Worm (Caenorhabditis elegans) whole organism, L1 larva: ENCODE data around the gene EEED8.4.

Source experiments
- C04F5.9 ChIP-seq: sonication (generic microtip); optimal IDR thresholded peaks from 2 replicates; lab custom pipeline; 2016; ENCODE audit warnings: missing genetic modification characterization, missing compliant biosample characterization
- aha-1 ChIP-seq: fragments of 150-350 bp; optimal IDR thresholded peaks from 2 replicates; lab custom pipeline; 2014; ENCODE audit warnings: missing biosample characterization, missing genetic modification characterization
- alr-1 ChIP-seq: fragments of 200-800 bp; sonication (Bioruptor generic); optimal IDR thresholded peaks from 2 replicates; lab custom pipeline; 2018; ENCODE audit warnings: borderline replicate concordance, mild to moderate bottlenecking, missing genetic modification characterization, missing compliant biosample characterization
- aly-2 ChIP-seq: fragments of 150-350 bp; optimal IDR thresholded peaks from 2 replicates; lab custom pipeline; 2014; ENCODE audit warnings: missing biosample characterization, missing genetic modification characterization
- ama-1 ChIP-seq: fragments of 150-350 bp; optimal IDR thresholded peaks from 2 replicates; lab custom pipeline; 2014
- ceh-63 ChIP-seq: fragments of 200-800 bp; sonication (Bioruptor generic); optimal IDR thresholded peaks from 2 replicates; lab custom pipeline; 2018; ENCODE audit warnings: mild to moderate bottlenecking, missing genetic modification characterization, missing compliant biosample characterization
- efl-1 ChIP-seq, 4 experiments: fragments of 150-350 bp; optimal IDR thresholded peaks in 3 of 4; peaks in 1 of 4; 1 replicate in 1 of 4; 2 replicates in 3 of 4; lab custom pipeline; 2014; ENCODE audit warnings: missing biosample characterization in 2 of 4, missing genetic modification characterization in 2 of 4, missing genetic modification reagents in 2 of 4
- egl-13 ChIP-seq: sonication (generic microtip); optimal IDR thresholded peaks from 2 replicates; lab custom pipeline; 2016; ENCODE audit warnings: missing genotype, missing genetic modification reagents, missing genetic modification characterization, missing compliant biosample characterization
- egl-27 ChIP-seq, 2 experiments: fragments of 150-350 bp in 1 of 2; sonication (generic microtip); optimal IDR thresholded peaks; 3 replicates each; lab custom pipeline; 2017 to 2018; ENCODE audit warnings: missing biosample characterization in 2 of 2, missing genetic modification characterization in 2 of 2, missing genetic modification reagents in 2 of 2
- ets-5 ChIP-seq: fragments of 200-800 bp; sonication (Bioruptor generic); IDR thresholded peaks from 2 replicates; pipeline ENCODE4 v1.3.6; 2022; ENCODE audit warnings: missing genetic modification characterization, missing compliant biosample characterization
- fkh-4 ChIP-seq: sonication (generic microtip); optimal IDR thresholded peaks from 2 replicates; lab custom pipeline; 2016; ENCODE audit warnings: missing compliant biosample characterization, missing genetic modification characterization, borderline replicate concordance
- fos-1 ChIP-seq: fragments of 150-350 bp; optimal IDR thresholded peaks from 2 replicates; lab custom pipeline; 2014; ENCODE audit warnings: missing biosample characterization, missing genetic modification characterization
- hlh-4 ChIP-seq: sonication (generic microtip); optimal IDR thresholded peaks from 2 replicates; lab custom pipeline; 2016; ENCODE audit warnings: mild to moderate bottlenecking, missing genetic modification characterization, missing compliant biosample characterization
- irx-1 ChIP-seq: sonication (generic microtip); optimal IDR thresholded peaks from 2 replicates; lab custom pipeline; 2016; ENCODE audit warnings: missing genetic modification characterization, missing compliant biosample characterization
- lin-13 ChIP-seq: fragments of 150-350 bp; optimal IDR thresholded peaks from 2 replicates; lab custom pipeline; 2014; ENCODE audit warnings: missing biosample characterization, missing genetic modification reagents, missing genetic modification characterization
- lin-14 ChIP-seq: fragments of 200-800 bp; sonication (Bioruptor generic); optimal IDR thresholded peaks from 2 replicates; lab custom pipeline; 2018; ENCODE audit warnings: mild to moderate bottlenecking, missing genetic modification characterization, moderate library complexity, missing compliant biosample characterization
- lin-15B ChIP-seq: fragments of 150-350 bp; sonication (generic microtip); optimal IDR thresholded peaks from 3 replicates; lab custom pipeline; 2014; ENCODE audit warnings: missing biosample characterization, missing genetic modification characterization
- mab-9 ChIP-seq: fragments of 200-800 bp; sonication (Bioruptor generic); IDR thresholded peaks from 2 replicates; pipeline ENCODE4 v1.3.6; 2022; ENCODE audit warnings: missing genetic modification reagents, missing genetic modification characterization, missing compliant biosample characterization
- mef-2 ChIP-seq: fragments of 150-350 bp; optimal IDR thresholded peaks from 2 replicates; lab custom pipeline; 2014; ENCODE audit warnings: missing biosample characterization, missing genetic modification characterization
- mep-1 ChIP-seq: fragments of 150-350 bp; optimal IDR thresholded peaks from 2 replicates; lab custom pipeline; 2014; ENCODE audit warnings: missing biosample characterization, missing genetic modification characterization
- nhr-11 ChIP-seq: fragments of 150-350 bp; optimal IDR thresholded peaks from 2 replicates; lab custom pipeline; 2014; ENCODE audit warnings: missing biosample characterization, missing genetic modification characterization
- nhr-12 ChIP-seq: sonication (generic microtip); optimal IDR thresholded peaks from 2 replicates; lab custom pipeline; 2017; ENCODE audit warnings: missing biosample characterization, missing genetic modification characterization
- nhr-237 ChIP-seq: fragments of 150-350 bp; optimal IDR thresholded peaks from 2 replicates; lab custom pipeline; 2014; ENCODE audit warnings: missing biosample characterization, missing genetic modification characterization
- nhr-28 ChIP-seq: fragments of 150-350 bp; optimal IDR thresholded peaks from 2 replicates; lab custom pipeline; 2014; ENCODE audit warnings: missing biosample characterization, missing genetic modification characterization
- nhr-71 ChIP-seq: sonication (generic microtip); optimal IDR thresholded peaks from 2 replicates; lab custom pipeline; 2016; ENCODE audit warnings: mild to moderate bottlenecking, missing genetic modification characterization, moderate library complexity, missing compliant biosample characterization
- nhr-77 ChIP-seq: fragments of 150-350 bp; optimal IDR thresholded peaks from 2 replicates; lab custom pipeline; 2014; ENCODE audit warnings: missing biosample characterization, missing genetic modification characterization
- nhr-84 ChIP-seq: sonication (generic microtip); optimal IDR thresholded peaks from 2 replicates; lab custom pipeline; 2017; ENCODE audit warnings: missing biosample characterization, missing genetic modification characterization
- nhr-85 ChIP-seq: sonication (generic microtip); peaks from one replicate; lab custom pipeline; 2016; ENCODE audit warnings: missing genetic modification characterization, inconsistent platforms, missing compliant biosample characterization
- nhr-90 ChIP-seq: sonication (generic microtip); optimal IDR thresholded peaks from 2 replicates; lab custom pipeline; 2016; ENCODE audit warnings: mild to moderate bottlenecking, missing genetic modification characterization, missing compliant biosample characterization; ENCODE audit not compliant: poor library complexity
- pag-3 ChIP-seq: sonication (generic microtip); optimal IDR thresholded peaks from 2 replicates; lab custom pipeline; 2017; ENCODE audit warnings: missing genetic modification characterization, mild to moderate bottlenecking, missing compliant biosample characterization, antibody characterized with exemption, borderline replicate concordance; ENCODE audit not compliant: insufficient read depth
- pqm-1 ChIP-seq: sonication (generic microtip); optimal IDR thresholded peaks from 3 replicates; lab custom pipeline; 2017; ENCODE audit warnings: missing biosample characterization, missing genetic modification characterization
- skn-1 ChIP-seq: fragments of 150-350 bp; optimal IDR thresholded peaks from 2 replicates; lab custom pipeline; 2014; ENCODE audit warnings: missing biosample characterization, missing genetic modification characterization
- snu-23 ChIP-seq: sonication (generic microtip); optimal IDR thresholded peaks from 2 replicates; lab custom pipeline; 2016; ENCODE audit warnings: missing genetic modification characterization, missing compliant biosample characterization
- sox-4 ChIP-seq: sonication (generic microtip); optimal IDR thresholded peaks from 2 replicates; lab custom pipeline; 2016; ENCODE audit warnings: missing genetic modification characterization, missing compliant biosample characterization
- sptf-1 ChIP-seq: fragments of 150-350 bp; optimal IDR thresholded peaks from 2 replicates; lab custom pipeline; 2014; ENCODE audit warnings: missing biosample characterization, missing genetic modification characterization
- sup-37 ChIP-seq: fragments of 200-800 bp; sonication (Bioruptor generic); optimal IDR thresholded peaks from 2 replicates; lab custom pipeline; 2018; ENCODE audit warnings: mild to moderate bottlenecking, missing genetic modification characterization, missing compliant biosample characterization
- unc-30 ChIP-seq: sonication (generic microtip); optimal IDR thresholded peaks from 2 replicates; lab custom pipeline; 2017; ENCODE audit warnings: missing biosample characterization, missing genetic modification characterization
- unc-62 ChIP-seq: fragments of 150-350 bp; optimal IDR thresholded peaks from 2 replicates; lab custom pipeline; 2014; ENCODE audit warnings: missing biosample characterization, missing genetic modification reagents, missing genetic modification characterization
- unc-98 ChIP-seq: fragments of 200-800 bp; sonication (Bioruptor generic); IDR thresholded peaks from 2 replicates; pipeline ENCODE4 v1.3.6; 2022; ENCODE audit warnings: missing genetic modification characterization, missing compliant biosample characterization
- xbp-1 ChIP-seq: sonication (generic microtip); optimal IDR thresholded peaks from 2 replicates; lab custom pipeline; 2016; ENCODE audit warnings: missing genetic modification characterization, missing compliant biosample characterization
- zag-1 ChIP-seq: fragments of 150-350 bp; optimal IDR thresholded peaks from 2 replicates; lab custom pipeline; 2014; ENCODE audit warnings: missing biosample characterization, missing genetic modification characterization
- zip-4 ChIP-seq: fragments of 200-800 bp; sonication (Bioruptor generic); optimal IDR thresholded peaks from 2 replicates; lab custom pipeline; 2018; ENCODE audit warnings: mild to moderate bottlenecking, missing genetic modification characterization, moderate library complexity, missing compliant biosample characterization
- ztf-4 ChIP-seq: fragments of 150-350 bp; optimal IDR thresholded peaks from 2 replicates; lab custom pipeline; 2014; ENCODE audit warnings: missing biosample characterization, missing genetic modification characterization

Gene EEED8.4

DNA sequence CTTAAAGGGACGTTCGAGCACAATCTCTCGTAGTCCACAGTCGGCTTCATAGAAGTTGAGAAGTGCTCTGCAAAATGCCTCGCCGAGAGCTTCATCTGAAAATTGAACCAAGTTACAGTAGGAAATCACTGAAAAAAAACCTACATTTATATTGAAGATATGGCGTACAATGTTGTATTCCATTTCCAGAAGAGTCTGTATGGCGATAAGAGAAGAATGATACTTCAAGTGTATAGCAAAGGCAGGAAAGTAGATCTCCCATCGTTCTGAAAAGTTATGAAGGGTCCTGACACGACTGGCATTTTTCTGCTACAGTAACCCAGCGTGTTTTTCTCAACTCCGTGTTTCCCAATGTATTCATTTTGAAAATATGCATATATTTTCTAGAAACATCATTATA, 24.8 kb upstream of the EEED8.4 start:
- TF ChIP-seq nhr-85 (tag; lab: Kevin White, UChicago) (no peak), efl-1 (optimal IDR thresholded peaks at IDR 0.05; lab: Kevin White, UChicago) (no peak), efl-1 (GFP tag; optimal IDR thresholded peaks at IDR 0.05 in 1 of 2; lab: Kevin White, UChicago) (peak in 1 of 2 experiments; percentile 61), lin-14 (GFP tag; lab: Kevin White, UChicago) (no peak), pag-3 (tag; lab: Kevin White, UChicago) (no peak), C04F5.9 (tag; lab: Kevin White, UChicago) (no peak), unc-30 (tag; lab: Kevin White, UChicago) (no peak), nhr-12 (tag; lab: Kevin White, UChicago) (no peak)

DNA sequence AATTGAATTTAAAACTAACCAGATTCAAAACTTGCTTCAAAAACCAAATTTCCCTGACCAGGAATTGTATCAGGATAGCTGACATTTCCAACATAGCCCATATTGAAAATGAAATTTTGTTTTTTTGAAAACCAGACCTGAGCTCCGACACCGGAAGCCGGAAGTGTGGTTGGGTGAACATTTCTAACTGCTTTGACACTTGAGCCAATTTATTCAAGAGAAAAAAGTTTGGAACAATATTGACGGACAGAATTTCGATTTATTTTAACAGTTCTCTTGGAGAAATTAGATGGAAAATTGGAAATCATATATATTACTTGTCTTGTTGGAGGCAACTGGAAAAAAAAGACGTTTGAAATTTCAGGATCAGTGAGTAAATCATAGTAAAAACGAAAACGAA, 21.9 kb upstream of the EEED8.4 start, which contains the start of gene ccpp-6:
Gene ccpp-6 (minus strand): TSS at position 101 of the 400 bp plus-strand sequence.
- TF ChIP-seq efl-1 (optimal IDR thresholded peaks at IDR 0.05; lab: Kevin White, UChicago) = no peak
- TF ChIP-seq efl-1 (GFP tag; optimal IDR thresholded peaks at IDR 0.05 in 1 of 2; lab: Kevin White, UChicago) = peak in 1 of 2 experiments; percentile 3
- TF ChIP-seq nhr-77 (tag; lab: Kevin White, UChicago) = no peak
- no peak for TF ChIP-seq hlh-4
- TF ChIP-seq pqm-1 = no peak
- no peak for TF ChIP-seq zip-4 (GFP tag; lab: Kevin White, UChicago)

DNA sequence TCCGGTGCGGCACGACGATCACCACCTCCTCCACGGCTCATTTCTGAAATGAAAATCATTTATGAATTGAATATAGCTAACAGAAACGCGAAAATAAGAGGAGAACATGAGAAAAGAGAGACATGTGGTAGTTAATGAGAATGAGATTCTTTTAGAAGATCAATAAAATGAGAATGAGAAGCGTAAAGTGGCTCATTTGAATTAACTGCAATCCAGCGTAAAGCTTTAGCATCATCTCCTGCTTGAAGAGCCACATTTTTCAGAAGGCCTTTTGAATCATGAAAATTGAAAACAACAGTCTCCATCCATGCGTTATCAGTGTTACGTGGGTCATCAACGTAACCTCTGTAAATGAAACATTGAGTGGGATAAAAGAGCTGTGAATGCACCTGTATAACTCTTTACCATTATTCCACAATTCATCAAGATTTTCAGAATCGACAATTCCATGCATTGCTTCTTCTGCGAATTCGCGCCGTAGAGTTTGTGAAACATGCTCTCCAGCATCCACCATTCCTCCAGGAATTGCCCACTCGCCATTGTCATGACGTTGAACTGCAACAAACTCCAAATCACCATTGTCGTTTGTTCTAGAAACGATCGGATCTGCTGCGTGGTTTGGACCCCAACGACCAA, 20.2 kb upstream of the EEED8.4 start, which contains the start of gene rsp-4:
Gene rsp-4 (minus strand): TSS at position 51 of the 636 bp plus-strand sequence.
- TF ChIP-seq mab-9 (GFP tag; lab: Robert Waterston, UW) (no peak), sox-4 (tag; lab: Kevin White, UChicago) (no peak), ceh-63 (GFP tag; lab: Kevin White, UChicago) (peak; percentile 16), nhr-85 (tag; lab: Kevin White, UChicago) (peak; percentile 29), efl-1 (optimal IDR thresholded peaks at IDR 0.05; lab: Kevin White, UChicago) (no peak), efl-1 (GFP tag; optimal IDR thresholded peaks at IDR 0.05 in 1 of 2; lab: Kevin White, UChicago) (peak in 1 of 2 experiments; percentile 4)

DNA sequence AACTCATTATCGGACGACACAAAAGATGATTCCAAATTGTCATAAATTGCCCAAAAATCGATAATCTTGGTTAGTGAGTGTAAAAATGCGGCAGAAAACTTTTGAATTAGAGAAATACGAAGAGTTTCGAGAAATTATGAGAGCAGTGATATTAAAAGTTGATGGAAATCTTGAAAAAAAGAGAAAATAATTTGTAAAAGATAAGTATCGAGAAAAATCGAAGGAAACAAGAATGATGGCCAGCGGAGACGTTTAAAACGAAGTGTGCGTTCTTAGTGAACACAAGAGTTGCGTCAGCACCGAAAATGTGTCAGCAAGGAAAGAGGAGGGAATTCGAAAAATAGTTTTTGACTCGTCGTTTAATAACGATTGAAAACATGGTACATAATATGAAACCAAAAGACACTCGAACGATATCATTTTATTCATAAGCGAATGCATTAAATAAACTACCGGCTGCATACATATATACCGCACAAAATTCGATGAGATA, 19.2 kb upstream of the EEED8.4 start, which contains the start of gene ndx-6:
Gene ndx-6 (minus strand): TSS at position 51 of the 493 bp plus-strand sequence.
- TF ChIP-seq zip-4 (GFP tag; lab: Kevin White, UChicago) (peak; percentile 36), aly-2 (peak; percentile 82), unc-62 (GFP tag; lab: Kevin White, UChicago) (no peak), irx-1 (tag; lab: Kevin White, UChicago) (peak; percentile 47), ceh-63 (GFP tag; lab: Kevin White, UChicago) (no peak), alr-1 (tag; lab: Kevin White, UChicago) (no peak), skn-1 (peak; percentile 82), sox-4 (tag; lab: Kevin White, UChicago) (peak; percentile 32), zag-1 (tag; lab: Kevin White, UChicago) (no peak), egl-13 (peak; percentile 64), lin-15B (peak; percentile 59), lin-13 (peak; percentile 77), unc-98 (GFP tag; lab: Robert Waterston, UW) (no peak), pag-3 (tag; lab: Kevin White, UChicago) (no peak), ets-5 (no peak), C04F5.9 (tag; lab: Kevin White, UChicago) (peak; percentile 33), fos-1 (tag; lab: Kevin White, UChicago) (peak; percentile 76), mef-2 (tag; lab: Kevin White, UChicago) (no peak), mep-1 (tag; lab: Kevin White, UChicago) (peak; percentile 92), sptf-1 (no peak), snu-23 (peak; percentile 93), mab-9 (GFP tag; lab: Robert Waterston, UW) (peak; percentile 39; the same call in 1 of the 2 replicates), nhr-90 (tag; lab: Kevin White, UChicago) (peak; percentile 88), xbp-1 (tag; lab: Kevin White, UChicago) (peak; percentile 88), nhr-28 (tag; lab: Kevin White, UChicago) (no peak), efl-1 (optimal IDR thresholded peaks at IDR 0.05; lab: Kevin White, UChicago) (peak; percentile 92 to 99), efl-1 (GFP tag; optimal IDR thresholded peaks at IDR 0.05 in 1 of 2; lab: Kevin White, UChicago) (peak; percentile 98 to 100), ztf-4 (peak; percentile 76), nhr-84 (tag; lab: Kevin White, UChicago) (no peak), fkh-4 (tag; lab: Kevin White, UChicago) (no peak), nhr-71 (tag; lab: Kevin White, UChicago) (peak; percentile 90), sup-37 (no peak), ama-1 (peak; percentile 75), nhr-237 (no peak), nhr-11 (tag; lab: Kevin White, UChicago) (peak; percentile 64), aha-1 (no peak), egl-27 (tag; optimal IDR thresholded peaks at IDR 0.05; lab: Kevin White, UChicago) (no peak)
